Worm (Caenorhabditis elegans) whole organism, L2 larva: ENCODE results near the gene C35D10.6.

Experiments used
- C34F6.9 ChIP-seq: fragments of 150-350 bp; optimal IDR thresholded peaks from 2 replicates; lab custom pipeline; 2014; ENCODE audit warnings: missing biosample characterization, missing genetic modification characterization
- F13H6.1 ChIP-seq: sonication (generic microtip); optimal IDR thresholded peaks from 2 replicates; lab custom pipeline; 2016; ENCODE audit warnings: missing genetic modification characterization, missing compliant biosample characterization
- R02D3.7 ChIP-seq: fragments of 150-350 bp; optimal IDR thresholded peaks from 2 replicates; lab custom pipeline; 2014; ENCODE audit warnings: missing biosample characterization, missing genetic modification characterization
- Y55F3AM.14 ChIP-seq: fragments of 200-800 bp; sonication (Bioruptor generic); optimal IDR thresholded peaks from 2 replicates; lab custom pipeline; 2018; ENCODE audit warnings: mild to moderate bottlenecking, missing genetic modification characterization, missing compliant biosample characterization
- ZK546.5 ChIP-seq: sonication (generic microtip); optimal IDR thresholded peaks from 2 replicates; lab custom pipeline; 2017; ENCODE audit warnings: missing biosample characterization, missing genetic modification characterization
- aly-2 ChIP-seq: fragments of 150-350 bp; optimal IDR thresholded peaks from 2 replicates; lab custom pipeline; 2014; ENCODE audit warnings: missing biosample characterization, missing genetic modification characterization
- ama-1 ChIP-seq: fragments of 150-350 bp; optimal IDR thresholded peaks from 2 replicates; lab custom pipeline; 2018; ENCODE audit warnings: inconsistent platforms
- blmp-1 ChIP-seq: sonication (generic microtip); optimal IDR thresholded peaks from 2 replicates; lab custom pipeline; 2017; ENCODE audit warnings: missing genetic modification characterization, mild to moderate bottlenecking, missing compliant biosample characterization, antibody characterized with exemption, moderate library complexity; ENCODE audit not compliant: insufficient read depth
- ceh-16 ChIP-seq: fragments of 150-350 bp; optimal IDR thresholded peaks from 2 replicates; lab custom pipeline; 2014; ENCODE audit warnings: missing biosample characterization, missing genetic modification characterization
- crh-2 ChIP-seq: sonication (generic microtip); optimal IDR thresholded peaks from 2 replicates; lab custom pipeline; 2017; ENCODE audit warnings: missing biosample characterization, missing genetic modification characterization
- dmd-4 ChIP-seq: sonication (generic microtip); optimal IDR thresholded peaks from 2 replicates; lab custom pipeline; 2017; ENCODE audit warnings: missing biosample characterization, missing genetic modification characterization
- egl-27 ChIP-seq: sonication (generic microtip); optimal IDR thresholded peaks from 3 replicates; lab custom pipeline; 2017; ENCODE audit warnings: missing biosample characterization, missing genetic modification reagents, missing genetic modification characterization
- elt-1 ChIP-seq: fragments of 150-350 bp; optimal IDR thresholded peaks from 2 replicates; lab custom pipeline; 2014; ENCODE audit warnings: missing biosample characterization, missing genetic modification characterization
- elt-3 ChIP-seq: sonication (generic microtip); optimal IDR thresholded peaks from 2 replicates; lab custom pipeline; 2017; ENCODE audit warnings: missing biosample characterization, missing genetic modification characterization
- fos-1 ChIP-seq: fragments of 150-350 bp; optimal IDR thresholded peaks from 2 replicates; lab custom pipeline; 2014; ENCODE audit warnings: missing biosample characterization, missing genetic modification characterization
- gmeb-1 ChIP-seq: fragments of 150-350 bp; optimal IDR thresholded peaks from 2 replicates; lab custom pipeline; 2014; ENCODE audit warnings: missing biosample characterization, missing genetic modification characterization
- lin-11 ChIP-seq: fragments of 150-350 bp; sonication (generic microtip); optimal IDR thresholded peaks from 2 replicates; lab custom pipeline; 2014; ENCODE audit warnings: missing biosample characterization, missing genetic modification characterization, inconsistent platforms, mixed read lengths
- lin-13 ChIP-seq: fragments of 150-350 bp; optimal IDR thresholded peaks from 2 replicates; lab custom pipeline; 2014; ENCODE audit warnings: missing biosample characterization, missing genetic modification reagents, missing genetic modification characterization
- lin-39 ChIP-seq: fragments of 150-350 bp; optimal IDR thresholded peaks from 2 replicates; lab custom pipeline; 2014; ENCODE audit warnings: missing biosample characterization, missing genetic modification reagents, missing genetic modification characterization
- lsy-2 ChIP-seq, 2 experiments: fragments of 150-350 bp in 1 of 2; sonication (generic microtip) in 1 of 2; optimal IDR thresholded peaks; 2 replicates each; lab custom pipeline; 2014 to 2017; ENCODE audit warnings: missing biosample characterization in 2 of 2, missing genetic modification characterization in 2 of 2
- mab-5 ChIP-seq: fragments of 150-350 bp; optimal IDR thresholded peaks from 2 replicates; lab custom pipeline; 2014; ENCODE audit warnings: missing biosample characterization, missing genetic modification characterization
- mbf-1 ChIP-seq: sonication (generic microtip); optimal IDR thresholded peaks from 2 replicates; lab custom pipeline; 2017; ENCODE audit warnings: missing biosample characterization, missing genetic modification characterization
- mdl-1 ChIP-seq, 2 experiments: fragments of 150-350 bp in 1 of 2; sonication (generic microtip) in 1 of 2; optimal IDR thresholded peaks; 2 replicates each; lab custom pipeline; 2017; ENCODE audit warnings: missing biosample characterization in 2 of 2, missing genetic modification characterization in 2 of 2
- nhr-10 ChIP-seq: sonication (generic microtip); optimal IDR thresholded peaks from 2 replicates; lab custom pipeline; 2017; ENCODE audit warnings: missing biosample characterization, missing genetic modification characterization
- nhr-11 ChIP-seq: fragments of 150-350 bp; optimal IDR thresholded peaks from 2 replicates; lab custom pipeline; 2014; ENCODE audit warnings: missing biosample characterization, missing genetic modification characterization
- nhr-12 ChIP-seq: fragments of 150-350 bp; optimal IDR thresholded peaks from 2 replicates; lab custom pipeline; 2014; ENCODE audit warnings: missing biosample characterization, missing genetic modification characterization
- nhr-129 ChIP-seq: fragments of 150-350 bp; optimal IDR thresholded peaks from 2 replicates; lab custom pipeline; 2014; ENCODE audit warnings: missing biosample characterization, missing genetic modification characterization
- nhr-21 ChIP-seq: fragments of 150-350 bp; optimal IDR thresholded peaks from 2 replicates; lab custom pipeline; 2014; ENCODE audit warnings: missing biosample characterization, missing genetic modification characterization
- nhr-23 ChIP-seq: fragments of 150-350 bp; optimal IDR thresholded peaks from 2 replicates; lab custom pipeline; 2014; ENCODE audit warnings: missing biosample characterization, missing genetic modification reagents, missing genetic modification characterization
- nhr-237 ChIP-seq: fragments of 150-350 bp; optimal IDR thresholded peaks from 2 replicates; lab custom pipeline; 2014; ENCODE audit warnings: missing biosample characterization, missing genetic modification characterization
- nhr-25 ChIP-seq: fragments of 150-350 bp; sonication (generic microtip); optimal IDR thresholded peaks from 3 replicates; lab custom pipeline; 2014; ENCODE audit warnings: missing biosample characterization, missing genetic modification characterization
- nhr-77 ChIP-seq: fragments of 150-350 bp; optimal IDR thresholded peaks from 2 replicates; lab custom pipeline; 2014; ENCODE audit warnings: missing biosample characterization, missing genetic modification characterization
- peb-1 ChIP-seq: fragments of 150-350 bp; optimal IDR thresholded peaks from 2 replicates; lab custom pipeline; 2014; ENCODE audit warnings: missing biosample characterization, missing genetic modification characterization
- sem-4 ChIP-seq: fragments of 150-350 bp; optimal IDR thresholded peaks from 2 replicates; lab custom pipeline; 2014; ENCODE audit warnings: missing biosample characterization, missing genetic modification reagents, missing genetic modification characterization
- skn-1 ChIP-seq: sonication (generic microtip); optimal IDR thresholded peaks from 2 replicates; lab custom pipeline; 2017; ENCODE audit warnings: missing biosample characterization, missing genetic modification characterization
- sma-3 ChIP-seq: sonication (generic microtip); optimal IDR thresholded peaks from 2 replicates; lab custom pipeline; 2016; ENCODE audit warnings: missing genetic modification reagents, missing genetic modification characterization, missing compliant biosample characterization
- sma-9 ChIP-seq, 2 experiments: fragments of 150-350 bp in 1 of 2; sonication (generic microtip) in 1 of 2; optimal IDR thresholded peaks; 2 replicates each; lab custom pipeline; 2014 to 2016; ENCODE audit warnings: missing genetic modification characterization in 2 of 2, mild to moderate bottlenecking in 1 of 2, missing biosample characterization in 1 of 2, missing compliant biosample characterization in 1 of 2, missing genetic modification reagents in 1 of 2, moderate library complexity in 1 of 2
- snpc-4 ChIP-seq: fragments of 150-350 bp; optimal IDR thresholded peaks from 2 replicates; lab custom pipeline; 2014; ENCODE audit warnings: missing biosample characterization, missing genetic modification characterization
- unc-39 ChIP-seq: fragments of 150-350 bp; optimal IDR thresholded peaks from 2 replicates; lab custom pipeline; 2014; ENCODE audit warnings: missing biosample characterization, missing genetic modification characterization
- unc-55 ChIP-seq: fragments of 150-350 bp; sonication (generic microtip); optimal IDR thresholded peaks from 3 replicates; lab custom pipeline; 2014; ENCODE audit warnings: missing biosample characterization, missing genetic modification reagents, missing genetic modification characterization
- unc-62 ChIP-seq: fragments of 150-350 bp; optimal IDR thresholded peaks from 2 replicates; lab custom pipeline; 2014; ENCODE audit warnings: missing biosample characterization, missing genetic modification reagents, missing genetic modification characterization
- zag-1 ChIP-seq: fragments of 150-350 bp; optimal IDR thresholded peaks from 2 replicates; lab custom pipeline; 2014; ENCODE audit warnings: missing biosample characterization, missing genetic modification characterization
- ztf-1 ChIP-seq: fragments of 200-800 bp; sonication (Bioruptor generic); conservative IDR thresholded peaks from 2 replicates; pipeline ENCODE4 v1.3.6; 2022; ENCODE audit warnings: missing genetic modification characterization, missing compliant biosample characterization
- ztf-11 ChIP-seq: sonication (generic microtip); optimal IDR thresholded peaks from 2 replicates; lab custom pipeline; 2017; ENCODE audit warnings: missing biosample characterization, missing genetic modification characterization
- ztf-4 ChIP-seq: fragments of 150-350 bp; optimal IDR thresholded peaks from 2 replicates; lab custom pipeline; 2014; ENCODE audit warnings: missing biosample characterization, missing genetic modification characterization

The C35D10.6 gene

DNA sequence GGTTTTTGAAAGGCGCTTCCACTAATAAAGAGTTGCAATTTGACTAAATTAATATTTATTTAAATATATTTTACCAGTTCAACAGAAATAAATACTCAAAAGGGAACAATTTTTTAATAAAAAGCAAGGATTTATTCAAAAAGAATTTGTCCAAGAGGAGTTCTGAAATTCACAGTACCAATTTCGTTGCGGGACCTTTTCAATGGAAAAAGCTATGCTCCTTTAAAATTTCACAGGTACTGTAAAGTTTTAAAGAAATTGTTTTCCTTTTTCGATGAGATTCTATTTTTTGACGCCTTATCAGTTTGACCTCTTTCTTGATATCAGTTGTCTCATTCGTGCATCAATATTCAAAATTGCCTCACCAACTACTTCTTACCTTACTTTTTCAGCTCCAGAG, 41.1 kb downstream of the C35D10.6 start, which contains the start of gene tag-340:
TSS of gene tag-340 (plus strand) at position 249 of the 400 bp plus-strand sequence.
- TF ChIP-seq R02D3.7 (tag; lab: Kevin White, UChicago): no peak
- no peak for TF ChIP-seq dmd-4 (tag; lab: Kevin White, UChicago)
- no peak for TF ChIP-seq nhr-23 (tag; lab: Kevin White, UChicago)
- no peak for TF ChIP-seq elt-3 (tag; lab: Kevin White, UChicago)
- peak; percentile 28 for TF ChIP-seq fos-1 (tag; lab: Kevin White, UChicago)
- no peak for TF ChIP-seq sma-3 (GFP tag; lab: Kevin White, UChicago)
- no peak for TF ChIP-seq unc-62
- TF ChIP-seq nhr-11 (tag; lab: Kevin White, UChicago): no peak
- TF ChIP-seq ztf-1 (GFP tag; lab: Robert Waterston, UW): no peak
- TF ChIP-seq, all 48 proteins: peak for 1

DNA sequence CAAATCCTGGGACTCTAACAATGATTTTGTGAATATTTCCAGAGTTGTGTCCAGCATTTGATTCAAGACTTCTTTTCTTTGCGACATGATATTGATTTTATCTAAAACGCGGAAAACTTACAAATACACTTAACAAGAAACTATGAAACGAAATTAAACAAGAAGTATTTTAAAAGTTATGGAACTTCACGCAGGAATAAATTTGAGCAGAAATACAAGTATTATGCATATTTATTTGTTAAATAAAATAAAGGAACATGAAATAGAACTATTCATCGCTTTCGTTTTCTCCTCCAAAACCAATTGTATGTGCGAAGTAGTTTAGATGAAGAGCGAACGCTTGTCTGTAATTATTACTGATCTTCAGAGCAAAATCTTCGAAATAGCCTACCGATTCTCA, 44.6 kb downstream of the C35D10.6 start, which contains the start of gene kbp-2:
TSS of gene kbp-2 (minus strand) at position 101 of the 400 bp plus-strand sequence.
- TF ChIP-seq unc-39: no peak
- TF ChIP-seq, all 48 proteins: peak for 0

DNA sequence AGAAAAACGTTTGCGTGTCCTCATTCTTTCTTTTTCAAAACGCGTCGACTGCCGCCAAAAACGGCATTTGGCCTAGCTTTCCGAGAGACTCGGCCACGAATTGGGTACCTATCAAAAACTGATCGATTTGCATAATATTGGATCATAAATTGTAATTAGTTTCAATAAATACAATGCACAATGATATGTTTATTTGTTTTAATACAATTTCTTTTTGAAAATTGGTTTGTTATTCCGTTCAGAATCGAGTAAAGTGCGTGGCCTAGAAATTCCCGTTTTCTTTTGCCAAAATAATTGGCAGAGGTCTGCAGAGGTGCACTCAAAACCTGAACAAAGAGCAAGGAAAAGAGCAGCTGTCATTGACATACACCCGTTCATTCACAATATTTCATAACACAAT, 46.3 kb downstream of the C35D10.6 start, which contains the start of gene F26F4.8:
TSS of gene F26F4.8 (minus strand) at position 69 of the 400 bp plus-strand sequence.
- TF ChIP-seq lsy-2 (tag; optimal IDR thresholded peaks at IDR 0.05; lab: Kevin White, UChicago) (peak in 1 of 2 experiments; percentile 41), sma-3 (GFP tag; lab: Kevin White, UChicago) (no peak), R02D3.7 (tag; lab: Kevin White, UChicago) (no peak), lin-13 (no peak), mab-5 (tag; lab: Kevin White, UChicago) (no peak), nhr-129 (peak; percentile 16), nhr-12 (tag; lab: Kevin White, UChicago) (no peak), snpc-4 (tag; lab: Kevin White, UChicago) (no peak), nhr-10 (tag; lab: Kevin White, UChicago) (no peak), ceh-16 (no peak), elt-1 (tag; lab: Kevin White, UChicago) (no peak), nhr-23 (tag; lab: Kevin White, UChicago) (no peak), sma-9 (GFP tag; optimal IDR thresholded peaks at IDR 0.05; lab: Kevin White, UChicago) (no peak), sma-9 (tag; optimal IDR thresholded peaks at IDR 0.05; lab: Kevin White, UChicago) (no peak), gmeb-1 (tag; lab: Kevin White, UChicago) (peak; percentile 17), lin-39 (no peak), mdl-1 (tag; optimal IDR thresholded peaks at IDR 0.05; lab: Kevin White, UChicago) (no peak), fos-1 (tag; lab: Kevin White, UChicago) (peak; percentile 36), ztf-4 (tag; lab: Kevin White, UChicago) (no peak), skn-1 (no peak), F13H6.1 (tag; lab: Kevin White, UChicago) (peak; percentile 28), ztf-1 (GFP tag; lab: Robert Waterston, UW) (no peak), sem-4 (tag; lab: Kevin White, UChicago) (no peak), lin-11 (tag; lab: Kevin White, UChicago) (no peak), unc-55 (GFP tag; lab: Kevin White, UChicago) (peak; percentile 21), elt-3 (tag; lab: Kevin White, UChicago) (no peak), peb-1 (no peak), egl-27 (tag; lab: Kevin White, UChicago) (no peak), aly-2 (tag; lab: Kevin White, UChicago) (no peak), nhr-21 (tag; lab: Kevin White, UChicago) (no peak), zag-1 (tag; lab: Kevin White, UChicago) (no peak), nhr-77 (tag; lab: Kevin White, UChicago) (no peak), C34F6.9 (tag; lab: Kevin White, UChicago) (peak; percentile 55), crh-2 (tag; lab: Kevin White, UChicago) (no peak), blmp-1 (tag; lab: Kevin White, UChicago) (no peak), unc-62 (no peak), dmd-4 (tag; lab: Kevin White, UChicago) (no peak), nhr-25 (tag; lab: Kevin White, UChicago) (no peak), nhr-11 (tag; lab: Kevin White, UChicago) (no peak), nhr-237 (tag; lab: Kevin White, UChicago) (no peak), unc-39 (no peak), mbf-1 (tag; lab: Kevin White, UChicago) (no peak), ZK546.5 (tag; lab: Kevin White, UChicago) (no peak), ama-1 (no peak), Y55F3AM.14 (GFP tag; lab: Kevin White, UChicago) (no peak), ztf-11 (tag; lab: Kevin White, UChicago) (no peak)
